Fruit fly (Drosophila melanogaster) whole organism, embryonic: ENCODE measurements around the gene HP1b.

Source experiments
- BEAF-32 ChIP-seq: fragments of 200-800 bp; sonication (Bioruptor generic); optimal IDR thresholded peaks from 3 replicates; lab custom pipeline; 2017; ENCODE audit warnings: missing biosample characterization, missing genetic modification characterization, mild to moderate bottlenecking, moderate library complexity, missing genetic modification reagents
- Blimp-1 ChIP-seq: fragments of 200-800 bp; sonication (Bioruptor generic); optimal IDR thresholded peaks from 3 replicates; lab custom pipeline; 2018; ENCODE audit warnings: missing biosample characterization, missing genetic modification characterization, mild to moderate bottlenecking, moderate library complexity, missing genetic modification reagents
- BtbVII ChIP-seq: fragments of 200-800 bp; sonication (Bioruptor generic); optimal IDR thresholded peaks from 3 replicates; lab custom pipeline; 2017; ENCODE audit warnings: missing biosample characterization, mild to moderate bottlenecking, missing genetic modification characterization
- CG10979 ChIP-seq: fragments of 200-800 bp; sonication (Bioruptor generic); optimal IDR thresholded peaks from 2 replicates; lab custom pipeline; 2018; ENCODE audit warnings: missing biosample characterization, mild to moderate bottlenecking, missing genetic modification characterization, moderate library complexity
- CG11695 ChIP-seq: fragments of 200-800 bp; sonication (Bioruptor generic); IDR thresholded peaks from 3 replicates; pipeline ENCODE4 v1.3.6; 2022; ENCODE audit warnings: missing biosample characterization, missing genetic modification characterization
- CG12104 ChIP-seq: fragments of 200-800 bp; sonication (Bioruptor generic); optimal IDR thresholded peaks from 3 replicates; lab custom pipeline; 2016; ENCODE audit warnings: missing biosample characterization, missing genetic modification characterization
- CG12769 ChIP-seq: fragments of 200-800 bp; sonication (Bioruptor generic); optimal IDR thresholded peaks from 2 replicates; lab custom pipeline; 2019; ENCODE audit warnings: missing biosample characterization, mild to moderate bottlenecking, missing genetic modification characterization, moderate library complexity
- CG13296 ChIP-seq: fragments of 200-800 bp; sonication (Bioruptor generic); optimal IDR thresholded peaks from 3 replicates; lab custom pipeline; 2018; ENCODE audit warnings: missing biosample characterization, mild to moderate bottlenecking, missing genetic modification characterization
- CG13894 ChIP-seq: fragments of 200-800 bp; sonication (Bioruptor generic); optimal IDR thresholded peaks from 3 replicates; lab custom pipeline; 2018; ENCODE audit warnings: missing biosample characterization, mild to moderate bottlenecking, missing genetic modification characterization, moderate library complexity
- CG15011 ChIP-seq: fragments of 200-800 bp; sonication (Bioruptor generic); optimal IDR thresholded peaks from 3 replicates; lab custom pipeline; 2018; ENCODE audit warnings: missing biosample characterization, mild to moderate bottlenecking, missing genetic modification characterization
- CG31441 ChIP-seq: fragments of 200-800 bp; sonication (Bioruptor generic); IDR thresholded peaks from 2 replicates; pipeline ENCODE4 v1.3.6; 2022; ENCODE audit warnings: missing biosample characterization, missing genetic modification characterization
- CG32772 ChIP-seq: fragments of 200-800 bp; sonication (Bioruptor generic); IDR thresholded peaks from 2 replicates; pipeline ENCODE4 v1.3.6; 2022; ENCODE audit warnings: missing biosample characterization, missing genetic modification characterization
- CG33213 ChIP-seq: fragments of 200-800 bp; sonication (Bioruptor generic); optimal IDR thresholded peaks from 3 replicates; lab custom pipeline; 2016; ENCODE audit warnings: missing biosample characterization, missing genetic modification characterization
- CG7745 ChIP-seq: fragments of 200-800 bp; sonication (Bioruptor generic); optimal IDR thresholded peaks from 2 replicates; lab custom pipeline; 2018; ENCODE audit warnings: missing biosample characterization, mild to moderate bottlenecking, missing genetic modification characterization, moderate library complexity
- CG8281 ChIP-seq: fragments of 200-800 bp; sonication (Bioruptor generic); optimal IDR thresholded peaks from 2 replicates; lab custom pipeline; 2018; ENCODE audit warnings: missing biosample characterization, mild to moderate bottlenecking, missing genetic modification characterization, moderate library complexity
- CG8290 ChIP-seq, 3 experiments: fragments of 200-800 bp; sonication (Bioruptor generic); optimal IDR thresholded peaks; 2 replicates each; lab custom pipeline; 2016 to 2019; ENCODE audit warnings: missing biosample characterization in 3 of 3, missing genetic modification characterization in 3 of 3, mild to moderate bottlenecking in 2 of 3, moderate library complexity in 1 of 3
- CG9215 ChIP-seq: fragments of 200-800 bp; sonication (Bioruptor generic); IDR thresholded peaks from 2 replicates; pipeline ENCODE4 v1.3.6; 2022; ENCODE audit warnings: missing biosample characterization, missing genetic modification characterization
- CTCF ChIP-seq: fragments of 200-800 bp; sonication (Bioruptor generic); optimal IDR thresholded peaks from 2 replicates; lab custom pipeline; 2017; ENCODE audit warnings: missing biosample characterization, mild to moderate bottlenecking, missing genetic modification characterization, moderate library complexity
- Gsc ChIP-seq: fragments of 200-800 bp; sonication (Bioruptor generic); IDR thresholded peaks from 2 replicates; pipeline ENCODE4 v1.3.6; 2022; ENCODE audit warnings: missing biosample characterization, missing genetic modification characterization
- H15 ChIP-seq: fragments of 200-800 bp; sonication (Bioruptor generic); IDR thresholded peaks from 3 replicates; pipeline ENCODE4 v1.3.6; 2022; ENCODE audit warnings: missing biosample characterization, missing genetic modification characterization
- H2.0 ChIP-seq: fragments of 200-800 bp; sonication (Bioruptor generic); IDR thresholded peaks from 2 replicates; pipeline ENCODE4 v1.3.6; 2022; ENCODE audit warnings: missing biosample characterization, missing genetic modification characterization
- Hr51 ChIP-seq, 2 experiments: fragments of 200-800 bp; sonication (Bioruptor generic); optimal IDR thresholded peaks; 2 replicates in 1 of 2; 3 replicates in 1 of 2; lab custom pipeline; 2016 to 2018; ENCODE audit warnings: missing biosample characterization in 2 of 2, missing genetic modification characterization in 2 of 2, mild to moderate bottlenecking in 1 of 2, moderate library complexity in 1 of 2
- Lpt ChIP-seq: fragments of >200 bp; optimal IDR thresholded peaks from 2 replicates; lab custom pipeline; 2018; ENCODE audit warnings: missing biosample characterization, missing genetic modification characterization
- NfI ChIP-seq: fragments of 200-800 bp; sonication (Bioruptor generic); optimal IDR thresholded peaks from 3 replicates; lab custom pipeline; 2018; ENCODE audit warnings: missing biosample characterization, mild to moderate bottlenecking, missing genetic modification characterization, moderate library complexity
- Sox100B ChIP-seq: fragments of 200-800 bp; sonication (Bioruptor generic); optimal IDR thresholded peaks from 3 replicates; lab custom pipeline; 2018; ENCODE audit warnings: missing biosample characterization, mild to moderate bottlenecking, missing genetic modification characterization
- abd-A ChIP-seq: fragments of 200-800 bp; sonication (Bioruptor generic); optimal IDR thresholded peaks from 3 replicates; lab custom pipeline; 2019; ENCODE audit warnings: missing biosample characterization, mild to moderate bottlenecking, missing genetic modification characterization, moderate library complexity
- bab2 ChIP-seq: fragments of 200-800 bp; sonication (Bioruptor generic); optimal IDR thresholded peaks from 2 replicates; lab custom pipeline; 2016; ENCODE audit warnings: missing biosample characterization, missing genetic modification characterization
- caup ChIP-seq: fragments of 200-800 bp; sonication (Bioruptor generic); optimal IDR thresholded peaks from 3 replicates; lab custom pipeline; 2017; ENCODE audit warnings: missing biosample characterization, mild to moderate bottlenecking, missing genetic modification characterization, moderate library complexity; ENCODE audit not compliant: severe bottlenecking
- dan ChIP-seq: fragments of 200-800 bp; sonication (Bioruptor generic); IDR thresholded peaks from 2 replicates; pipeline ENCODE4 v1.3.6; 2022; ENCODE audit warnings: missing biosample characterization, missing genetic modification characterization
- dmrt11E ChIP-seq: fragments of 200-800 bp; sonication (Bioruptor generic); optimal IDR thresholded peaks from 3 replicates; lab custom pipeline; 2018; ENCODE audit warnings: missing biosample characterization, mild to moderate bottlenecking, missing genetic modification characterization, moderate library complexity
- dpn ChIP-seq, 2 experiments: fragments of 200-800 bp; sonication (Bioruptor generic); optimal IDR thresholded peaks; 3 replicates each; lab custom pipeline; 2016; ENCODE audit warnings: missing biosample characterization in 2 of 2, missing genetic modification characterization in 2 of 2
- emc ChIP-seq: fragments of 200-800 bp; sonication (Bioruptor generic); optimal IDR thresholded peaks from 2 replicates; lab custom pipeline; 2016; ENCODE audit warnings: missing biosample characterization, missing genetic modification characterization
- eve ChIP-seq, 2 experiments: fragments of >200 bp; optimal IDR thresholded peaks; 2 replicates each; lab custom pipeline; 2017; ENCODE audit warnings: missing biosample characterization in 2 of 2, missing genetic modification characterization in 2 of 2
- eyg ChIP-seq: fragments of 200-800 bp; sonication (Bioruptor generic); optimal IDR thresholded peaks from 3 replicates; lab custom pipeline; 2016; ENCODE audit warnings: missing biosample characterization, missing genetic modification characterization
- fd96Cb ChIP-seq: fragments of 200-800 bp; sonication (Bioruptor generic); optimal IDR thresholded peaks from 2 replicates; lab custom pipeline; 2018; ENCODE audit warnings: missing biosample characterization, mild to moderate bottlenecking, missing genetic modification characterization, moderate library complexity
- ken ChIP-seq: fragments of 200-800 bp; sonication (Bioruptor generic); IDR thresholded peaks from 3 replicates; pipeline ENCODE4 v1.3.6; 2022; ENCODE audit warnings: missing biosample characterization, missing genetic modification characterization
- nom ChIP-seq: fragments of 200-800 bp; sonication (Bioruptor generic); optimal IDR thresholded peaks from 2 replicates; lab custom pipeline; 2017; ENCODE audit warnings: missing biosample characterization, missing genetic modification characterization, mild to moderate bottlenecking, moderate library complexity, missing genetic modification reagents
- psq ChIP-seq: fragments of 200-800 bp; sonication (Bioruptor generic); optimal IDR thresholded peaks from 2 replicates; lab custom pipeline; 2017; ENCODE audit warnings: missing biosample characterization, missing genetic modification characterization
- rib ChIP-seq: fragments of 200-800 bp; sonication (Bioruptor generic); IDR thresholded peaks from 2 replicates; pipeline ENCODE4 v1.3.6; 2022; ENCODE audit warnings: missing biosample characterization, missing genetic modification characterization
- sd ChIP-seq: fragments of 200-800 bp; sonication (Bioruptor generic); optimal IDR thresholded peaks from 3 replicates; lab custom pipeline; 2018; ENCODE audit warnings: missing biosample characterization, mild to moderate bottlenecking, missing genetic modification characterization, moderate library complexity
- twi ChIP-seq: fragments of 200-800 bp; optimal IDR thresholded peaks from 2 replicates; lab custom pipeline; 2019; ENCODE audit warnings: missing biosample characterization, mild to moderate bottlenecking, missing genetic modification characterization, moderate library complexity
- unpg ChIP-seq: fragments of 200-800 bp; sonication (Bioruptor generic); optimal IDR thresholded peaks from 3 replicates; lab custom pipeline; 2018; ENCODE audit warnings: missing biosample characterization, mild to moderate bottlenecking, missing genetic modification characterization, moderate library complexity
- usp ChIP-seq: fragments of >200 bp; optimal IDR thresholded peaks from 2 replicates; lab custom pipeline; 2017; ENCODE audit warnings: missing biosample characterization, missing genetic modification characterization
- wdn ChIP-seq: fragments of 200-800 bp; sonication (Bioruptor generic); IDR thresholded peaks from 2 replicates; pipeline ENCODE4 v1.3.6; 2022; ENCODE audit warnings: missing biosample characterization, missing genetic modification characterization
- z ChIP-seq: fragments of 200-800 bp; sonication (Bioruptor generic); IDR thresholded peaks from 3 replicates; pipeline ENCODE4 v1.3.6; 2022; ENCODE audit warnings: missing biosample characterization, missing genetic modification characterization
- zen2 ChIP-seq: fragments of 200-800 bp; sonication (Bioruptor generic); IDR thresholded peaks from 3 replicates; pipeline ENCODE4 v1.3.6; 2022; ENCODE audit warnings: missing biosample characterization, missing genetic modification characterization; ENCODE audit not compliant: partially characterized antibody

The HP1b gene

DNA sequence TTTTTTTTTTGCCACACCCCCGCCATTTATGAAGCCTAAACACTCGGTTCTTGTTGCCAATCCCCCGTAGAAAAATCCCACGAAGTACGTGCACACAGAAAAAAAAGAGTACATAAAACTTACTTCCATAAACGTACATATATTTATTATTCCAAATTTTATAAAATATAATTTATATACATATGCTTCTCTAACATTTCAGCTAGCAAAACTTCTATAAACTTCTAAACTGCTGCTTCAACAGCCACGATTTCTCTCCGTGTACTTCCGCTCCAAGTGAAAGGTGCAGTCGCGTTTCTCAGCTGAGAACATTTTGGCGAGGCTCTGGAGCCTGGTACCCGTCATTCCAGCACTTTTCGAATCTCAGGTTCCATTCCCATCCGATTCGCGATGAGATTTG, 18.2 kb upstream of the HP1b start (continued):
- 0 out of 3 replicates have a peak, but pooled peaks have one; percentile 33 for TF ChIP-seq ken (GFP tag; lab: Robert Waterston, UW)
- peak in 1 of 2 experiments; percentile 57 for TF ChIP-seq Hr51 (GFP tag; optimal IDR thresholded peaks at IDR 0.05; lab: Kevin White, UChicago)
- no peak for TF ChIP-seq H2.0 (GFP tag; lab: Robert Waterston, UW)
- TF ChIP-seq, all 482 proteins: peak for 81

- TF ChIP-seq rib: no peak
- no peak for TF ChIP-seq CG9215
- no peak for TF ChIP-seq CG31441
- no peak for TF ChIP-seq zen2 (GFP tag; lab: Robert Waterston, UW)
- TF ChIP-seq CG7745 (tag; lab: Kevin White, UChicago): no peak
- no peak for TF ChIP-seq CG15011 (GFP tag; lab: Kevin White, UChicago)
- no peak for TF ChIP-seq Hr51 (GFP tag; optimal IDR thresholded peaks at IDR 0.05; lab: Kevin White, UChicago)
- no peak for TF ChIP-seq CG12104 (GFP tag; lab: Kevin White, UChicago)
- no peak for TF ChIP-seq CTCF (GFP tag; lab: Kevin White, UChicago)
- no peak for TF ChIP-seq CG12769
- TF ChIP-seq CG13296 (GFP tag; lab: Kevin White, UChicago): no peak
- TF ChIP-seq psq (GFP tag; lab: Kevin White, UChicago): no peak
- no peak for TF ChIP-seq Gsc (GFP tag; lab: Robert Waterston, UW)
- TF ChIP-seq BtbVII (GFP tag; lab: Kevin White, UChicago): no peak
- TF ChIP-seq H15 (GFP tag; lab: Robert Waterston, UW): no peak
- no peak for TF ChIP-seq CG32772 (GFP tag; lab: Robert Waterston, UW)
- TF ChIP-seq eyg (GFP tag; lab: Kevin White, UChicago): no peak
- TF ChIP-seq Sox100B (GFP tag; lab: Kevin White, UChicago): no peak
These were observed 17.4 kb upstream of the HP1b start for dm6 chrX:9063425-9063824.

- TF ChIP-seq abd-A: peak; percentile 14
- TF ChIP-seq CG13894 (tag; lab: Kevin White, UChicago): peak; percentile 55
- peak; percentile 87 for TF ChIP-seq CG8281 (tag; lab: Kevin White, UChicago)
- peak; percentile 44 for TF ChIP-seq sd
- no peak for TF ChIP-seq dmrt11E
- no peak for TF ChIP-seq nom
These were observed 16.8 kb upstream of the HP1b start for dm6 chrX:9064029-9064428.

- TF ChIP-seq CG10979 (tag; lab: Kevin White, UChicago): peak; percentile 34
- TF ChIP-seq BEAF-32 (GFP tag; lab: Kevin White, UChicago): no peak
- TF ChIP-seq dan: no peak
- peak; percentile 17 for TF ChIP-seq caup (GFP tag; lab: Kevin White, UChicago)
- TF ChIP-seq emc: no peak
- TF ChIP-seq fd96Cb (tag; lab: Kevin White, UChicago): peak; percentile 26
- peak in 1 of 2 experiments; percentile 20 for TF ChIP-seq dpn (GFP tag; optimal IDR thresholded peaks at IDR 0.05; lab: Kevin White, UChicago)
- peak in 1 of 2 experiments; percentile 54 for TF ChIP-seq eve (GFP tag; optimal IDR thresholded peaks at IDR 0.05; lab: Kevin White, UChicago)
- TF ChIP-seq bab2 (GFP tag; lab: Kevin White, UChicago): no peak
- TF ChIP-seq CG11695 (GFP tag; lab: Robert Waterston, UW): peak; percentile 38; the same call in 1 of the 3 replicates
- TF ChIP-seq Sox100B (GFP tag; lab: Kevin White, UChicago): peak; percentile 0
- TF ChIP-seq Lpt: no peak
- no peak for TF ChIP-seq CG8290 (GFP tag; optimal IDR thresholded peaks at IDR 0.05; lab: Kevin White, UChicago)
- peak in 1 of 2 experiments; percentile 3 for TF ChIP-seq CG8290 (tag; optimal IDR thresholded peaks at IDR 0.05; lab: Kevin White, UChicago)
- TF ChIP-seq Blimp-1: peak; percentile 32
- no peak for TF ChIP-seq CG33213 (GFP tag; lab: Kevin White, UChicago)
- peak; percentile 6 for TF ChIP-seq NfI (GFP tag; lab: Kevin White, UChicago)
- peak; percentile 42 for TF ChIP-seq unpg (GFP tag; lab: Kevin White, UChicago)
- no peak for TF ChIP-seq usp
- TF ChIP-seq twi (tag; lab: Kevin White, UChicago): no peak
- 0 out of 3 replicates have a peak, but pooled peaks have one; percentile 13 for TF ChIP-seq z (GFP tag; lab: Robert Waterston, UW)
- no peak for TF ChIP-seq wdn (GFP tag; lab: Robert Waterston, UW)
These were observed 13.9 kb upstream of the HP1b start for dm6 chrX:9066802-9067489.
